Fruit fly (Drosophila melanogaster): Measurements from ENCODE around the gene CG32161.

DNA sequence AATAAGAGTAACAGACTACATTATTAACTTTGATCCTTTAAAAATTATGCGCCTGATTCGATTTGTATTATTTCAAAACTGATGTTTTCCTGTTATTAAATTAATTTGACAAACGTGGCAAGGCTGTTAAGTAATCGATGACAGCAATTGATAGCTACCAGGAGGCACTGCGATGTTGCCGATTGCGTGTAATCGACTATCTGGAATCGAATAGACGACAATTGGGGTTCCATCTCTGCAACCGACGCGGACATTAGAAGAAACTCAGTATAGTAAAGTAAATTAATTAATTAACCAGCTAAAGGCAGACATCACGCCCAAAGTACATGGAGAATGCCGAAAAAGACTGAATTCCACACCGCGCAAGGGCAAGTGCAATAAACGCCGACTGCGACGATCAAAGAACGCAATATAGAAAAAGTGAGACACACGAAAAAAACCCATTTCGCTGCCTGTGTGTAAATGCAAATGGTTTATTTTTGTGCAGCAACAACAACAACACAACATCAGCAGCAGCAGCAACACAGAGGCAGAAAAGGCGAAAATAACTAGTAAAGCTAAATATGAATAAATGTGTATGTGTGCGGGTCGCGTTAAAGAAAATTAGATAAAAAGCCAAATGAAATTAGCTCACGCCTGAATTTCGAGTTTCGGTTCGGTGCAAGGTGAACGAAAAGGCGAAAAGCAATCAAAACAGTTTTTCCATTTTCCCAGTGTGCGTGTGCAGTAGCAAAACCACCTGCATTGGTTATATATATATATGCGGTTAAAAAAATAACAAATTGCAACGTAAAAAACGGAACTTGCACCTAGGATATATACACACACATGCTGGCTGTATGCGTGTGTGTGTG, 7.7 kb downstream of the CG32161 start, which contains the start of gene sina:
- peak; percentile 11 to 28 for TF ChIP-seq CTCF (optimal IDR thresholded peaks at IDR 0.05)
- TF ChIP-seq CG8478 (optimal IDR thresholded peaks at IDR 0.05) = no peak
